Worm (Caenorhabditis elegans): ENCODE data around the gene F47E1.1.

ce11 chrX:9085864-9086263 is 8.9 kb downstream of the F47E1.1 start:
- no peak for TF ChIP-seq B0310.2 (tag; optimal IDR thresholded peaks at IDR 0.05)
- no peak for TF ChIP-seq tbx-11 (GFP tag; IDR thresholded peaks at IDR 0.05)
- TF ChIP-seq ama-1 (optimal IDR thresholded peaks at IDR 0.05) = no peak
- no peak for TF ChIP-seq aly-1 (tag; optimal IDR thresholded peaks at IDR 0.05)
- TF ChIP-seq hmbx-1 (tag; optimal IDR thresholded peaks at IDR 0.05) = no peak

All from whole organism, early embryonic.